Worm (Caenorhabditis elegans) whole organism, L2 larva: ENCODE data around the gene F18E3.10.

Experiments
- C34F6.9 ChIP-seq: fragments of 150-350 bp; optimal IDR thresholded peaks from 2 replicates; lab custom pipeline; 2014; ENCODE audit warnings: missing biosample characterization, missing genetic modification characterization
- F13H6.1 ChIP-seq: sonication (generic microtip); optimal IDR thresholded peaks from 2 replicates; lab custom pipeline; 2016; ENCODE audit warnings: missing genetic modification characterization, missing compliant biosample characterization
- Y55F3AM.14 ChIP-seq: fragments of 200-800 bp; sonication (Bioruptor generic); optimal IDR thresholded peaks from 2 replicates; lab custom pipeline; 2018; ENCODE audit warnings: mild to moderate bottlenecking, missing genetic modification characterization, missing compliant biosample characterization
- alr-1 ChIP-seq: fragments of 150-350 bp; optimal IDR thresholded peaks from 2 replicates; lab custom pipeline; 2014; ENCODE audit warnings: missing biosample characterization, missing genetic modification characterization
- blmp-1 ChIP-seq: sonication (generic microtip); optimal IDR thresholded peaks from 2 replicates; lab custom pipeline; 2017; ENCODE audit warnings: missing genetic modification characterization, mild to moderate bottlenecking, missing compliant biosample characterization, antibody characterized with exemption, moderate library complexity; ENCODE audit not compliant: insufficient read depth
- ceh-16 ChIP-seq: fragments of 150-350 bp; optimal IDR thresholded peaks from 2 replicates; lab custom pipeline; 2014; ENCODE audit warnings: missing biosample characterization, missing genetic modification characterization
- crh-2 ChIP-seq: sonication (generic microtip); optimal IDR thresholded peaks from 2 replicates; lab custom pipeline; 2017; ENCODE audit warnings: missing biosample characterization, missing genetic modification characterization
- dmd-4 ChIP-seq: sonication (generic microtip); optimal IDR thresholded peaks from 2 replicates; lab custom pipeline; 2017; ENCODE audit warnings: missing biosample characterization, missing genetic modification characterization
- egl-27 ChIP-seq: sonication (generic microtip); optimal IDR thresholded peaks from 3 replicates; lab custom pipeline; 2017; ENCODE audit warnings: missing biosample characterization, missing genetic modification reagents, missing genetic modification characterization
- elt-1 ChIP-seq: fragments of 150-350 bp; optimal IDR thresholded peaks from 2 replicates; lab custom pipeline; 2014; ENCODE audit warnings: missing biosample characterization, missing genetic modification characterization
- elt-3 ChIP-seq: sonication (generic microtip); optimal IDR thresholded peaks from 2 replicates; lab custom pipeline; 2017; ENCODE audit warnings: missing biosample characterization, missing genetic modification characterization
- fos-1 ChIP-seq: fragments of 150-350 bp; optimal IDR thresholded peaks from 2 replicates; lab custom pipeline; 2014; ENCODE audit warnings: missing biosample characterization, missing genetic modification characterization
- gmeb-1 ChIP-seq: fragments of 150-350 bp; optimal IDR thresholded peaks from 2 replicates; lab custom pipeline; 2014; ENCODE audit warnings: missing biosample characterization, missing genetic modification characterization
- lin-11 ChIP-seq: fragments of 150-350 bp; sonication (generic microtip); optimal IDR thresholded peaks from 2 replicates; lab custom pipeline; 2014; ENCODE audit warnings: missing biosample characterization, missing genetic modification characterization, inconsistent platforms, mixed read lengths
- lin-13 ChIP-seq: fragments of 150-350 bp; optimal IDR thresholded peaks from 2 replicates; lab custom pipeline; 2014; ENCODE audit warnings: missing biosample characterization, missing genetic modification reagents, missing genetic modification characterization
- lin-39 ChIP-seq: fragments of 150-350 bp; optimal IDR thresholded peaks from 2 replicates; lab custom pipeline; 2014; ENCODE audit warnings: missing biosample characterization, missing genetic modification reagents, missing genetic modification characterization
- lsy-2 ChIP-seq, 2 experiments: fragments of 150-350 bp in 1 of 2; sonication (generic microtip) in 1 of 2; optimal IDR thresholded peaks; 2 replicates each; lab custom pipeline; 2014 to 2017; ENCODE audit warnings: missing biosample characterization in 2 of 2, missing genetic modification characterization in 2 of 2
- mab-5 ChIP-seq: fragments of 150-350 bp; optimal IDR thresholded peaks from 2 replicates; lab custom pipeline; 2014; ENCODE audit warnings: missing biosample characterization, missing genetic modification characterization
- mbf-1 ChIP-seq: sonication (generic microtip); optimal IDR thresholded peaks from 2 replicates; lab custom pipeline; 2017; ENCODE audit warnings: missing biosample characterization, missing genetic modification characterization
- nhr-10 ChIP-seq: sonication (generic microtip); optimal IDR thresholded peaks from 2 replicates; lab custom pipeline; 2017; ENCODE audit warnings: missing biosample characterization, missing genetic modification characterization
- nhr-12 ChIP-seq: fragments of 150-350 bp; optimal IDR thresholded peaks from 2 replicates; lab custom pipeline; 2014; ENCODE audit warnings: missing biosample characterization, missing genetic modification characterization
- nhr-129 ChIP-seq: fragments of 150-350 bp; optimal IDR thresholded peaks from 2 replicates; lab custom pipeline; 2014; ENCODE audit warnings: missing biosample characterization, missing genetic modification characterization
- nhr-21 ChIP-seq: fragments of 150-350 bp; optimal IDR thresholded peaks from 2 replicates; lab custom pipeline; 2014; ENCODE audit warnings: missing biosample characterization, missing genetic modification characterization
- nhr-23 ChIP-seq: fragments of 150-350 bp; optimal IDR thresholded peaks from 2 replicates; lab custom pipeline; 2014; ENCODE audit warnings: missing biosample characterization, missing genetic modification reagents, missing genetic modification characterization
- nhr-6 ChIP-seq: fragments of 150-350 bp; optimal IDR thresholded peaks from 2 replicates; lab custom pipeline; 2014; ENCODE audit warnings: missing biosample characterization, missing genetic modification characterization
- nhr-77 ChIP-seq: fragments of 150-350 bp; optimal IDR thresholded peaks from 2 replicates; lab custom pipeline; 2014; ENCODE audit warnings: missing biosample characterization, missing genetic modification characterization
- sem-4 ChIP-seq: fragments of 150-350 bp; optimal IDR thresholded peaks from 2 replicates; lab custom pipeline; 2014; ENCODE audit warnings: missing biosample characterization, missing genetic modification reagents, missing genetic modification characterization
- skn-1 ChIP-seq: sonication (generic microtip); optimal IDR thresholded peaks from 2 replicates; lab custom pipeline; 2017; ENCODE audit warnings: missing biosample characterization, missing genetic modification characterization
- sma-9 ChIP-seq, 2 experiments: fragments of 150-350 bp in 1 of 2; sonication (generic microtip) in 1 of 2; optimal IDR thresholded peaks; 2 replicates each; lab custom pipeline; 2014 to 2016; ENCODE audit warnings: missing genetic modification characterization in 2 of 2, mild to moderate bottlenecking in 1 of 2, missing biosample characterization in 1 of 2, missing compliant biosample characterization in 1 of 2, missing genetic modification reagents in 1 of 2, moderate library complexity in 1 of 2
- unc-39 ChIP-seq: fragments of 150-350 bp; optimal IDR thresholded peaks from 2 replicates; lab custom pipeline; 2014; ENCODE audit warnings: missing biosample characterization, missing genetic modification characterization
- unc-55 ChIP-seq: fragments of 150-350 bp; sonication (generic microtip); optimal IDR thresholded peaks from 3 replicates; lab custom pipeline; 2014; ENCODE audit warnings: missing biosample characterization, missing genetic modification reagents, missing genetic modification characterization
- unc-62 ChIP-seq: fragments of 150-350 bp; optimal IDR thresholded peaks from 2 replicates; lab custom pipeline; 2014; ENCODE audit warnings: missing biosample characterization, missing genetic modification reagents, missing genetic modification characterization
- ztf-1 ChIP-seq: fragments of 200-800 bp; sonication (Bioruptor generic); conservative IDR thresholded peaks from 2 replicates; pipeline ENCODE4 v1.3.6; 2022; ENCODE audit warnings: missing genetic modification characterization, missing compliant biosample characterization
- ztf-11 ChIP-seq: sonication (generic microtip); optimal IDR thresholded peaks from 2 replicates; lab custom pipeline; 2017; ENCODE audit warnings: missing biosample characterization, missing genetic modification characterization
- ztf-4 ChIP-seq: fragments of 150-350 bp; optimal IDR thresholded peaks from 2 replicates; lab custom pipeline; 2014; ENCODE audit warnings: missing biosample characterization, missing genetic modification characterization

F18E3.10 gene

DNA sequence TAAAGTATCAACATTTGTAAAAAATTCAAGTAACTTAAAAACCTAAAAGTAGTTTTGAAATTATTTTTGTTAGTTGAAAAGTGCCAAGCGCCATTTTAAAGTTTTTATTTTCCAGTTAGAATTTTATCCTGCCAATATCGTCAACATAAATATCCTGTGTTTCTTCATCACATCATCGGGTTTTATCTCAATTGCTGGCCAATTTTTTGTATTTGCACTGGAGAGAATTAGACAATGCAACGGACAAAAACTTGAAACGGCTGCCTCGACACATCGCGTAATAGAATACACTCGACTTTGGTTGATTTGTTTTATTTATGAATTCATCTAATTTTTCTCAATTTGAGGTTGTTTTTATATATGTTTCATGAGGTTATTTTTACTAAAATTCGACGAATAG, 30.8 kb upstream of the F18E3.10 start, which contains the start of gene F25E5.2:
Gene F25E5.2, plus strand, starts transcription at position 301 of the 400 bp plus-strand sequence.
- TF ChIP-seq mbf-1 (tag; lab: Kevin White, UChicago), result no peak

DNA sequence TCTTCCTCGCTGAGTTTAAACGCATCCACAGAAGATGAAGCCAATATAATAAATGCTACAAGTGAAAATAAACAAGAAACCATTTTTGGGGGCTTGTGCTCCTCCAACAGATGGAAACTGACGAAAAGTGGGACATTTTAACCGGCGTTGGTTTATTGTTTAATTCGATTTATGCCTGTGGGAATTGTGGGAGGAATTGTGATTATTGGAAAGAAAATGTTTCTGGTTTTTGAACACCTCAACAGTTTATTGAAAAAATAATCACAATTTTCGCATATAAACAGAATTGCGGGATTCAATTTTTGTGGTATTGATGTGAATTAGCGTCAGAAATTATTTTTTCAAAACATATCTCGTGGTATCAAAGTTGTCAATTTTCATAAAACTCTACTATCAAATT, 30.0 kb upstream of the F18E3.10 start, which contains the start of gene try-8:
Gene try-8, minus strand, starts transcription at position 101 of the 400 bp plus-strand sequence.
- no peak for TF ChIP-seq nhr-10 (tag; lab: Kevin White, UChicago)
- TF ChIP-seq ztf-11, result no peak
- TF ChIP-seq unc-39 (tag; lab: Kevin White, UChicago), result no peak
- no peak for TF ChIP-seq egl-27 (tag; lab: Kevin White, UChicago)
- TF ChIP-seq skn-1 (tag; lab: Kevin White, UChicago), result no peak
- TF ChIP-seq nhr-21 (tag; lab: Kevin White, UChicago), result no peak
- no peak for TF ChIP-seq nhr-12 (tag; lab: Kevin White, UChicago)
- no peak for TF ChIP-seq dmd-4 (tag; lab: Kevin White, UChicago)
- TF ChIP-seq lsy-2 (tag; optimal IDR thresholded peaks at IDR 0.05; lab: Kevin White, UChicago), result no peak
- no peak for TF ChIP-seq ztf-4 (tag; lab: Kevin White, UChicago)
- no peak for TF ChIP-seq unc-62 (GFP tag; lab: Kevin White, UChicago)
- TF ChIP-seq C34F6.9 (tag; lab: Kevin White, UChicago), result no peak

DNA sequence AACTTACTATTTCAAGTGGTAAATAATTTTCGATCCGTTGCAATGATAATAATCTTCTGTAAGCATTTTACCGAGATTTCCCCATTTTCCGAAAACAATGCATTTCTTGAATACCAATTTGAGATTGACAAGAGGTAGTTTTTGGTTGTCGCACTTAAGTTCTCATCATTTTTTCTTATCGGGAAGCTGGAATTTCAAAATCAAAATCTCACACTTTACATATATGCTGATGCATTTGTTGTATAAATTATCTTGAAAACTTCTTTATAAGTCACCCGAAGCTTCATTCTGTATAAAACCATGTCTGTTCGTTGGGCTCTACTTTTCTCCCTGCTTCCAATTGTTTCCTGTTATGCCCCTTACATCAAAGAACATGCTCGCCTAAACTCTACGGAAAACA, 27.2 kb upstream of the F18E3.10 start, which contains the start of gene try-11:
Gene try-11, plus strand, starts transcription at position 301 of the 400 bp plus-strand sequence.
- no peak for TF ChIP-seq Y55F3AM.14 (GFP tag; lab: Kevin White, UChicago)
- TF ChIP-seq C34F6.9 (tag; lab: Kevin White, UChicago), result no peak
- TF ChIP-seq nhr-6, result no peak
- no peak for TF ChIP-seq fos-1 (tag; lab: Kevin White, UChicago)

DNA sequence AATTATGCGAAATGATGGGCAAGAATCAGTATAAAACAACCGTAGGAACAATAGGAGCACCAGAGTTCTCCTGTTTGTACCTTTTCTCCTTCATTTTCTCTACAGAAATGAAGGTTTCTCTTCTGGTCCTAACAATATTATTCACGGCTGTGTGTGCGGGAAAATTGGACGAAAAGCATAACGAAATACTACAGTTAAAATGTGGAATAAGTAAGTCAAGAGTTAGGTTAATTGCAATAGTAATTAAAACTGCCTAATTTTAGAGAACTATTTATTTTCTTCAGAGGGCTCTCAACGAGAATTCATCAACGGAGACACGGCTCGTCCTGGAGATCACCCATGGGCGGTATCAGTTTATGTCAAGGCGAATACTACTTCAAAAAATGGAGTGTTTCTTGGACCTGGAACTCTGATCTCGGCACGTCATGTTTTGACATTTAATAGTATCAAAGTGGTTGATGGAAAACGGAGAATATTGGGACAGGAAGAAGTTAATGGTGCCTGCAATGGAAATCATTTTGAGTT, 25.1 kb upstream of the F18E3.10 start, which contains the start of gene try-12:
Gene try-12, plus strand, starts transcription at position 51 of the 525 bp plus-strand sequence.
- no peak for TF ChIP-seq nhr-23 (tag; lab: Kevin White, UChicago)
- no peak for TF ChIP-seq unc-55 (GFP tag; lab: Kevin White, UChicago)
- TF ChIP-seq nhr-129 (tag; lab: Kevin White, UChicago), result no peak
- TF ChIP-seq elt-3 (tag; lab: Kevin White, UChicago), result no peak
- TF ChIP-seq unc-39 (tag; lab: Kevin White, UChicago), result no peak
- TF ChIP-seq gmeb-1 (tag; lab: Kevin White, UChicago), result no peak
- no peak for TF ChIP-seq unc-62 (GFP tag; lab: Kevin White, UChicago)
- TF ChIP-seq sem-4 (tag; lab: Kevin White, UChicago), result no peak
- no peak for TF ChIP-seq skn-1 (tag; lab: Kevin White, UChicago)
- no peak for TF ChIP-seq Y55F3AM.14 (GFP tag; lab: Kevin White, UChicago)
- no peak for TF ChIP-seq ceh-16 (tag; lab: Kevin White, UChicago)
- no peak for TF ChIP-seq mab-5
- TF ChIP-seq dmd-4 (tag; lab: Kevin White, UChicago), result no peak
- no peak for TF ChIP-seq ztf-11
- TF ChIP-seq elt-1, result no peak
- no peak for TF ChIP-seq nhr-21 (tag; lab: Kevin White, UChicago)
- TF ChIP-seq F13H6.1 (tag; lab: Kevin White, UChicago), result no peak
- no peak for TF ChIP-seq nhr-77 (tag; lab: Kevin White, UChicago)
- TF ChIP-seq lin-13 (GFP tag; lab: Kevin White, UChicago), result no peak

DNA sequence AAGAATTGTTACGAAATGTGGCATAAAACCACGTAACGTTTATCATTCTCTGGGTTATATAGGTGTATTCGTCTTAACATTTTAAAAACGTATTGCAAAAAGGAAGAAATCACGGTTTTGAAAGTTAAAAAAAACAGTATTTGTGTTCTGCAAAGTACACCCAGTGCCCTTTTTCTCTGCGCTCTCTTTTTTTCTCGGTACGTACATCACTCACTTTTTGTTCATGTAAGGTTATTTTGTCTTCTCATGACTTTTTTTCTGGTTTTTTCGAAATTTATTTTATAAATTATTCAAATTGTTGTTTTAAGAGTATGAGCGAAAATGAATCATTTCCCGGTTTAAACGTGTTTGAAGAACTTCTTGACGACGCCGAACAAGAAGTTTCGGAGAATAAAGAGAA, 22.7 kb upstream of the F18E3.10 start, which contains the start of gene F25E5.5:
Gene F25E5.5, plus strand, starts transcription at position 301 of the 400 bp plus-strand sequence.
- TF ChIP-seq ztf-11 (no peak), mbf-1 (tag; lab: Kevin White, UChicago) (no peak), lsy-2 (tag; optimal IDR thresholded peaks at IDR 0.05; lab: Kevin White, UChicago) (no peak), crh-2 (no peak), alr-1 (no peak), lin-11 (no peak), C34F6.9 (tag; lab: Kevin White, UChicago) (no peak), ztf-1 (GFP tag; lab: Robert Waterston, UW) (no peak), sma-9 (GFP tag; optimal IDR thresholded peaks at IDR 0.05; lab: Kevin White, UChicago) (no peak), sma-9 (tag; optimal IDR thresholded peaks at IDR 0.05; lab: Kevin White, UChicago) (no peak), blmp-1 (tag; lab: Kevin White, UChicago) (no peak), lin-39 (tag; lab: Kevin White, UChicago) (no peak)
